Fruit fly (Drosophila melanogaster) whole organism, embryonic: ENCODE data around the gene CG33641.

Experiments used
- Aef1 ChIP-seq: fragments of 200-800 bp; sonication (Bioruptor generic); IDR thresholded peaks from 3 replicates; pipeline ENCODE4 v1.3.6; 2022; ENCODE audit warnings: missing biosample characterization, missing genetic modification characterization
- Bgb ChIP-seq: fragments of 200-800 bp; sonication (Bioruptor generic); IDR thresholded peaks from 2 replicates; pipeline ENCODE4 v1.3.6; 2022; ENCODE audit warnings: missing biosample characterization, missing genetic modification characterization; ENCODE audit not compliant: partially characterized antibody
- C15 ChIP-seq: fragments of 200-800 bp; sonication (Bioruptor generic); IDR thresholded peaks from 3 replicates; pipeline ENCODE4 v1.3.6; 2022; ENCODE audit warnings: missing biosample characterization, missing genetic modification characterization
- CG10209 ChIP-seq: fragments of 200-800 bp; sonication (Bioruptor generic); optimal IDR thresholded peaks from 3 replicates; lab custom pipeline; 2017; ENCODE audit warnings: missing biosample characterization, mild to moderate bottlenecking, missing genetic modification characterization, missing genetic modification reagents
- CG10431 ChIP-seq: fragments of 200-800 bp; sonication (Bioruptor generic); optimal IDR thresholded peaks from 3 replicates; lab custom pipeline; 2018; ENCODE audit warnings: missing biosample characterization, mild to moderate bottlenecking, missing genetic modification characterization
- CG11085 ChIP-seq: fragments of 200-800 bp; sonication (Bioruptor generic); IDR thresholded peaks from 2 replicates; pipeline ENCODE4 v1.3.6; 2022; ENCODE audit warnings: missing biosample characterization, missing genetic modification characterization
- CG11093 ChIP-seq: fragments of 200-800 bp; sonication (Bioruptor generic); IDR thresholded peaks from 3 replicates; pipeline ENCODE4 v1.3.6; 2022; ENCODE audit warnings: missing biosample characterization, missing genetic modification characterization
- CG12391 ChIP-seq: fragments of 200-800 bp; sonication (Bioruptor generic); optimal IDR thresholded peaks from 3 replicates; lab custom pipeline; 2018; ENCODE audit warnings: missing biosample characterization, mild to moderate bottlenecking, missing genetic modification characterization, moderate library complexity
- CG12769 ChIP-seq: fragments of 200-800 bp; sonication (Bioruptor generic); optimal IDR thresholded peaks from 2 replicates; lab custom pipeline; 2019; ENCODE audit warnings: missing biosample characterization, mild to moderate bottlenecking, missing genetic modification characterization, moderate library complexity
- CG1647 ChIP-seq: fragments of 200-800 bp; sonication (Bioruptor generic); optimal IDR thresholded peaks from 3 replicates; lab custom pipeline; 2016; ENCODE audit warnings: missing biosample characterization, missing genetic modification characterization
- CG16863 ChIP-seq: fragments of 200-800 bp; sonication (Bioruptor generic); optimal IDR thresholded peaks from 3 replicates; lab custom pipeline; 2016; ENCODE audit warnings: missing biosample characterization, missing genetic modification characterization
- CG31224 ChIP-seq: fragments of 200-800 bp; sonication (Bioruptor generic); IDR thresholded peaks from 2 replicates; pipeline ENCODE4 v1.3.6; 2022; ENCODE audit warnings: missing biosample characterization, missing genetic modification characterization
- CG33557 ChIP-seq: fragments of 200-800 bp; sonication (Bioruptor generic); optimal IDR thresholded peaks from 2 replicates; lab custom pipeline; 2019; ENCODE audit warnings: missing biosample characterization, mild to moderate bottlenecking, missing genetic modification characterization, moderate library complexity
- CG6854 ChIP-seq: fragments of 200-800 bp; sonication (Bioruptor generic); optimal IDR thresholded peaks from 3 replicates; lab custom pipeline; 2017; ENCODE audit warnings: missing biosample characterization, mild to moderate bottlenecking, missing genetic modification characterization
- CG7556 ChIP-seq: fragments of 200-800 bp; sonication (Bioruptor generic); optimal IDR thresholded peaks from 2 replicates; lab custom pipeline; 2017; ENCODE audit warnings: missing biosample characterization, mild to moderate bottlenecking, missing genetic modification characterization
- CG7963 ChIP-seq: fragments of 200-800 bp; sonication (Bioruptor generic); IDR thresholded peaks from 3 replicates; pipeline ENCODE4 v1.3.6; 2022; ENCODE audit warnings: missing biosample characterization, missing genetic modification characterization; ENCODE audit not compliant: partially characterized antibody
- CG9817 ChIP-seq: fragments of 200-800 bp; sonication (Bioruptor generic); optimal IDR thresholded peaks from 2 replicates; lab custom pipeline; 2018; ENCODE audit warnings: missing biosample characterization, mild to moderate bottlenecking, missing genetic modification characterization, moderate library complexity
- CkIIα-i1 ChIP-seq: fragments of 200-800 bp; sonication (Bioruptor generic); IDR thresholded peaks from 2 replicates; pipeline ENCODE4 v1.3.6; 2022; ENCODE audit warnings: missing biosample characterization, missing genetic modification characterization
- Dfd ChIP-seq, 2 experiments: fragments of >200 bp; optimal IDR thresholded peaks; 2 replicates each; lab custom pipeline; 2017; ENCODE audit warnings: missing biosample characterization in 2 of 2, missing genetic modification characterization in 2 of 2
- Eip74EF ChIP-seq, 2 experiments: fragments of 200-800 bp in 1 of 2; fragments of >200 bp in 1 of 2; sonication (Bioruptor generic) in 1 of 2; optimal IDR thresholded peaks; 2 replicates each; lab custom pipeline; 2017 to 2019; ENCODE audit warnings: missing biosample characterization in 2 of 2, missing genetic modification characterization in 2 of 2, mild to moderate bottlenecking in 1 of 2, moderate library complexity in 1 of 2
- Fer3 ChIP-seq: fragments of 200-800 bp; sonication (Bioruptor generic); optimal IDR thresholded peaks from 2 replicates; lab custom pipeline; 2018; ENCODE audit warnings: missing biosample characterization, mild to moderate bottlenecking, missing genetic modification characterization, moderate library complexity
- HLH4C ChIP-seq: fragments of 200-800 bp; sonication (Bioruptor generic); IDR thresholded peaks from 3 replicates; pipeline ENCODE4 v1.3.6; 2022; ENCODE audit warnings: missing biosample characterization, missing genetic modification characterization; ENCODE audit not compliant: partially characterized antibody
- Hr78 ChIP-seq, 2 experiments: fragments of 200-800 bp in 1 of 2; fragments of >200 bp in 1 of 2; sonication (Bioruptor generic) in 1 of 2; optimal IDR thresholded peaks; 2 replicates each; lab custom pipeline; 2017 to 2019; ENCODE audit warnings: missing biosample characterization in 2 of 2, missing genetic modification characterization in 2 of 2, mild to moderate bottlenecking in 1 of 2, moderate library complexity in 1 of 2
- Scr ChIP-seq: fragments of 200-800 bp; sonication (Bioruptor generic); IDR thresholded peaks from 2 replicates; pipeline ENCODE4 v1.3.6; 2022; ENCODE audit warnings: missing biosample characterization, missing genetic modification characterization; ENCODE audit not compliant: partially characterized antibody
- amos ChIP-seq: fragments of 200-800 bp; sonication (Bioruptor generic); IDR thresholded peaks from 2 replicates; pipeline ENCODE4 v1.3.6; 2022; ENCODE audit warnings: missing biosample characterization, missing genetic modification characterization; ENCODE audit not compliant: partially characterized antibody
- aop ChIP-seq: fragments of 200-800 bp; sonication (Bioruptor generic); IDR thresholded peaks from 2 replicates; pipeline ENCODE4 v1.3.6; 2022; ENCODE audit warnings: missing biosample characterization, missing genetic modification characterization
- az2 ChIP-seq: fragments of 200-800 bp; sonication (Bioruptor generic); optimal IDR thresholded peaks from 3 replicates; lab custom pipeline; 2016; ENCODE audit warnings: missing biosample characterization, missing genetic modification characterization
- ci ChIP-seq: fragments of 200-800 bp; sonication (Bioruptor generic); IDR thresholded peaks from 3 replicates; pipeline ENCODE4 v1.3.6; 2022; ENCODE audit warnings: missing biosample characterization, missing genetic modification characterization
- cwo ChIP-seq: fragments of 200-800 bp; sonication (Bioruptor generic); optimal IDR thresholded peaks from 3 replicates; lab custom pipeline; 2017; ENCODE audit warnings: missing biosample characterization, missing genetic modification characterization, mild to moderate bottlenecking, moderate library complexity, missing genetic modification reagents
- dimm ChIP-seq: fragments of 200-800 bp; sonication (Bioruptor generic); IDR thresholded peaks from 2 replicates; pipeline ENCODE4 v1.3.6; 2022; ENCODE audit warnings: missing biosample characterization, missing genetic modification characterization
- dmrt99B ChIP-seq: fragments of 200-800 bp; sonication (Bioruptor generic); optimal IDR thresholded peaks from 2 replicates; lab custom pipeline; 2018; ENCODE audit warnings: missing biosample characterization, mild to moderate bottlenecking, missing genetic modification characterization, moderate library complexity
- ewg ChIP-seq: fragments of 200-800 bp; sonication (Bioruptor generic); optimal IDR thresholded peaks from 3 replicates; lab custom pipeline; 2017; ENCODE audit warnings: mild to moderate bottlenecking, missing biosample characterization, missing genetic modification reagents, missing genetic modification characterization
- gt ChIP-seq: fragments of 200-800 bp; sonication (Bioruptor generic); IDR thresholded peaks from 2 replicates; pipeline ENCODE4 v1.3.6; 2022; ENCODE audit warnings: missing biosample characterization, missing genetic modification characterization
- hkb ChIP-seq, 2 experiments: fragments of 200-800 bp in 1 of 2; fragments of >200 bp in 1 of 2; sonication (Bioruptor generic) in 1 of 2; IDR thresholded peaks in 1 of 2; optimal IDR thresholded peaks in 1 of 2; 2 replicates each; pipeline versions ENCODE4 v1.3.6 to Lab custom; 2017 to 2022; ENCODE audit warnings: missing biosample characterization in 1 of 2, missing genetic modification characterization in 1 of 2
- kay ChIP-seq: fragments of 200-800 bp; sonication (Bioruptor generic); optimal IDR thresholded peaks from 2 replicates; lab custom pipeline; 2016; ENCODE audit warnings: missing biosample characterization, missing genetic modification characterization
- lilli ChIP-seq: fragments of 200-800 bp; sonication (Bioruptor generic); optimal IDR thresholded peaks from 3 replicates; lab custom pipeline; 2016; ENCODE audit warnings: missing biosample characterization, missing genetic modification characterization
- nau ChIP-seq: fragments of 200-800 bp; sonication (Bioruptor generic); optimal IDR thresholded peaks from 3 replicates; lab custom pipeline; 2017; ENCODE audit warnings: missing biosample characterization, mild to moderate bottlenecking, missing genetic modification characterization, missing genetic modification reagents
- ranshi ChIP-seq: fragments of 200-800 bp; sonication (Bioruptor generic); IDR thresholded peaks from 2 replicates; pipeline ENCODE4 v1.3.6; 2022; ENCODE audit warnings: missing biosample characterization, missing genetic modification characterization
- run ChIP-seq: fragments of 200-800 bp; sonication (Bioruptor generic); optimal IDR thresholded peaks from 3 replicates; lab custom pipeline; 2018; ENCODE audit warnings: missing biosample characterization, mild to moderate bottlenecking, missing genetic modification characterization
- schlank ChIP-seq: fragments of 200-800 bp; sonication (Bioruptor generic); optimal IDR thresholded peaks from 2 replicates; lab custom pipeline; 2018; ENCODE audit warnings: missing biosample characterization, mild to moderate bottlenecking, missing genetic modification characterization
- sens ChIP-seq: fragments of 200-800 bp; sonication (Bioruptor generic); peaks from one replicate; lab custom pipeline; 2016; ENCODE audit warnings: missing biosample characterization, missing genetic modification characterization
- sens-2 ChIP-seq: fragments of 200-800 bp; sonication (Bioruptor generic); IDR thresholded peaks from 2 replicates; pipeline ENCODE4 v1.3.6; 2022; ENCODE audit warnings: missing biosample characterization, missing genetic modification characterization
- sna ChIP-seq: fragments of 200-800 bp; sonication (Bioruptor generic); IDR thresholded peaks from 2 replicates; pipeline ENCODE4 v1.3.6; 2022; ENCODE audit warnings: missing biosample characterization, missing genetic modification characterization; ENCODE audit not compliant: partially characterized antibody
- ssp ChIP-seq: fragments of 200-800 bp; sonication (Bioruptor generic); IDR thresholded peaks from 2 replicates; pipeline ENCODE4 v1.3.6; 2022; ENCODE audit warnings: missing biosample characterization, missing genetic modification characterization
- tup ChIP-seq: fragments of 200-800 bp; sonication (Bioruptor generic); optimal IDR thresholded peaks from 2 replicates; lab custom pipeline; 2016; ENCODE audit warnings: missing biosample characterization, mild to moderate bottlenecking, missing genetic modification characterization, moderate library complexity
- unpg ChIP-seq: fragments of 200-800 bp; sonication (Bioruptor generic); optimal IDR thresholded peaks from 3 replicates; lab custom pipeline; 2018; ENCODE audit warnings: missing biosample characterization, mild to moderate bottlenecking, missing genetic modification characterization, moderate library complexity

Gene CG33641

DNA sequence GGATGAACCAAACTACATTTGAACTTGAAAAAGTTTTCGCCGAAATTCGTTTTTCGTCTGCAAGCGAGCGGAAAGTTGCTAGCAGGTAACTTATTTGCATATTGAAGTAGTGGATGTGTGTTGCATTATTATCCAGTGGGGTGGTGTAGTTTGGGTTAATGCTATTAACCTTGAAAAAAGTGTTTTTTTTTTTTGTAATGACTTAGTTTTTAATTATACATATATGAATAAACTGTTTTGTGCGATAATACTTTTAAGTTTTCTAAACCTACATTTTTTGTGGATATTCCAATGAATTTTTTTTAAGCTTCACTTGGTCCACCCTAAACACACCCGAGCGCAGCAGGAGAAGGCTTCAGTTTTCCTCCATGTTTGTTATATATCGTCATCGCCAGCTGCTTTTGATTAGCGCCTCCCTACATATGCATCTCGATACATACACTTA is 42.2 kb downstream of the CG33641 start (continued):
- TF ChIP-seq unpg (GFP tag; lab: Kevin White, UChicago) = peak; percentile 47
- TF ChIP-seq ci (GFP tag; lab: Robert Waterston, UW) = 0 out of 3 replicates have a peak, but pooled peaks have one; percentile 7
- TF ChIP-seq hkb (optimal IDR thresholded peaks at IDR 0.05; lab: Kevin White, UChicago) = no peak
- TF ChIP-seq hkb (GFP tag; IDR thresholded peaks at IDR 0.05; lab: Robert Waterston, UW) = peak; percentile 54
- peak; percentile 14 for TF ChIP-seq cwo (GFP tag; lab: Kevin White, UChicago)
- TF ChIP-seq Hr78 (GFP tag; optimal IDR thresholded peaks at IDR 0.05; lab: Kevin White, UChicago) = peak in 1 of 2 experiments; percentile 3
- TF ChIP-seq CG12391 (tag; lab: Kevin White, UChicago) = peak; percentile 43
- peak; percentile 43 for TF ChIP-seq CG10209 (GFP tag; lab: Kevin White, UChicago)

DNA sequence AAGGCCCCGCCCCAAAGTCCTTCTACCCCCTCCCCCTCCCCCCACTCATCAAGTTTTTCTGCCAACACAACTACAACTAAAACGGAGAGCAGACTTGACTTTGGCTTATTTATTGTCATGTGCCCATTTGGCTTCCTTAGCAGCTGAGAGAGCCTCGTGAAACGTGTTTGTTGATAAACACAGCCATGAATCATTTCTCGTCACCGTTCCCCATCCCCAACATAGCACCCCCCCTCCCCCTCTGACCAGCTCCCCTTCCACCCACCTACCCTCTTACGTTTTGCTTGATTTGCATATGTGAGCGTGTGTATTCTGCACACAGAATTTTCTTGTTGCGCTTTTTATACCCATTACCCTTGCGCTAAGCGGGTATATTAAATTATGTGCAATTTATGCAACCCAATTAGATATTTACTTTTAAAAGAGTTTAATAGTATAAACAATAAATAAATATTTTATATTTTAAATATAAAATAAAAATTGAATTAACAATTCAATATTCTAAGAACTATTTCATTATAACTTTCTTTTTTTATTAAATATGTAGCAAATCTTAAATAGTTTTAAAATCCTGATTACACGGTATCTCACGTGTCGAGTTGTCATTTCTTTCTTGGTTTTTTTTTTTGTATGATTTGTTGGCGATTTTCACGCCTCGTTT is 43.1 kb downstream of the CG33641 start:
- TF ChIP-seq lilli (GFP tag; lab: Kevin White, UChicago) (no peak), CG10431 (GFP tag; lab: Kevin White, UChicago) (no peak), sens-2 (GFP tag; lab: Robert Waterston, UW) (no peak), CG12769 (tag; lab: Kevin White, UChicago) (no peak), Fer3 (peak; percentile 5), kay (GFP tag; lab: Kevin White, UChicago) (peak; percentile 7), Bgb (GFP tag; lab: Robert Waterston, UW) (no peak), Dfd (GFP tag; optimal IDR thresholded peaks at IDR 0.05; lab: Kevin White, UChicago) (no peak), dimm (GFP tag; lab: Robert Waterston, UW) (no peak), run (no peak), schlank (tag; lab: Kevin White, UChicago) (no peak), CG11093 (GFP tag; lab: Robert Waterston, UW) (no peak), CG9817 (tag; lab: Kevin White, UChicago) (no peak), C15 (GFP tag; lab: Robert Waterston, UW) (no peak), CG33557 (GFP tag; lab: Kevin White, UChicago) (no peak), sna (GFP tag; lab: Robert Waterston, UW) (no peak), tup (GFP tag; lab: Kevin White, UChicago) (no peak), nau (GFP tag; lab: Kevin White, UChicago) (no peak), Scr (no peak), CkIIα-i1 (GFP tag; lab: Robert Waterston, UW) (no peak), ewg (no peak), CG31224 (GFP tag; lab: Robert Waterston, UW) (no peak), CG11085 (no peak), az2 (peak; percentile 9), CG16863 (GFP tag; lab: Kevin White, UChicago) (no peak), Eip74EF (GFP tag; optimal IDR thresholded peaks at IDR 0.05; lab: Kevin White, UChicago) (no peak), CG7556 (GFP tag; lab: Kevin White, UChicago) (peak; percentile 41), ssp (GFP tag; lab: Robert Waterston, UW) (no peak), CG1647 (no peak), ci (GFP tag; lab: Robert Waterston, UW) (peak; percentile 46; the same call in 1 of the 3 replicates), amos (GFP tag; lab: Robert Waterston, UW) (no peak), dmrt99B (tag; lab: Kevin White, UChicago) (peak; percentile 55), sens (GFP tag; lab: Kevin White, UChicago) (no peak), CG6854 (GFP tag; lab: Kevin White, UChicago) (no peak), CG7963 (GFP tag; lab: Robert Waterston, UW) (no peak), Aef1 (no peak), aop (no peak), gt (GFP tag; lab: Robert Waterston, UW) (no peak), ranshi (no peak), HLH4C (GFP tag; lab: Robert Waterston, UW) (no peak), cwo (GFP tag; lab: Kevin White, UChicago) (no peak)
